Worm (Caenorhabditis elegans): ENCODE measurements around the gene ace-4.

- TF ChIP-seq mdt-29 (GFP tag; IDR thresholded peaks at IDR 0.05) (no peak), skn-1 (tag; optimal IDR thresholded peaks at IDR 0.05) (no peak), dmd-9 (GFP tag; IDR thresholded peaks at IDR 0.05) (no peak)
Observed at ce11 chrII:14173176-14173575, 24.7 kb upstream of the ace-4 start.
